Worm (Caenorhabditis elegans): ENCODE results near the gene aldo-1.
A peak's percentile ranks its signal among the peaks of the same experiment; 100 is the strongest.

aldo-1 gene

ce11 chrIII:13555234-13555633, 9.5 kb downstream of the aldo-1 start, which contains the start of gene scav-2:
TSS of gene scav-2 (minus strand) at chrIII:13555334.
- TF ChIP-seq rnt-1 (tag; optimal IDR thresholded peaks at IDR 0.05) (no peak), egl-13 (tag; optimal IDR thresholded peaks at IDR 0.05) (no peak), jun-1 (tag; optimal IDR thresholded peaks at IDR 0.05) (no peak), sup-37 (GFP tag; optimal IDR thresholded peaks at IDR 0.05) (no peak), egl-27 (tag; optimal IDR thresholded peaks at IDR 0.05) (no peak), ceh-82 (tag; optimal IDR thresholded peaks at IDR 0.05) (no peak), vab-15 (tag; optimal IDR thresholded peaks at IDR 0.05) (no peak), nhr-71 (tag; optimal IDR thresholded peaks at IDR 0.05) (no peak), Y116A8C.19 (tag; optimal IDR thresholded peaks at IDR 0.05; ENCODE audit: borderline replicate concordance) (no peak), ztf-11 (tag; optimal IDR thresholded peaks at IDR 0.05) (no peak), aly-2 (tag; optimal IDR thresholded peaks at IDR 0.05) (no peak)

- peak; percentile 21 for TF ChIP-seq snu-23 (GFP tag; optimal IDR thresholded peaks at IDR 0.05)
- no peak for TF ChIP-seq pag-3 (tag; optimal IDR thresholded peaks at IDR 0.05; ENCODE audit: borderline replicate concordance, insufficient read depth)
Measured at ce11 chrIII:13549960-13550359, 14.8 kb downstream of the aldo-1 start.

- TF ChIP-seq nhr-85 (tag) (peak; percentile 75), fos-1 (tag; optimal IDR thresholded peaks at IDR 0.05) (no peak), efl-1 (optimal IDR thresholded peaks at IDR 0.05) (peak; percentile 40 to 41), efl-1 (GFP tag; optimal IDR thresholded peaks at IDR 0.05 in 1 of 2) (peak; percentile 4 to 43), unc-130 (tag; optimal IDR thresholded peaks at IDR 0.05) (peak; percentile 33), mab-9 (GFP tag; IDR thresholded peaks at IDR 0.05) (no peak), nhr-11 (tag; optimal IDR thresholded peaks at IDR 0.05) (no peak), hpl-2 (GFP tag; optimal IDR thresholded peaks at IDR 0.05) (no peak), lin-15B (tag; optimal IDR thresholded peaks at IDR 0.05) (no peak), nhr-84 (tag; optimal IDR thresholded peaks at IDR 0.05) (no peak), pag-3 (tag; optimal IDR thresholded peaks at IDR 0.05; ENCODE audit: borderline replicate concordance, insufficient read depth) (no peak), pqm-1 (tag; optimal IDR thresholded peaks at IDR 0.05) (no peak), efl-3 (GFP tag; optimal IDR thresholded peaks at IDR 0.05) (no peak), mdl-1 (tag; optimal IDR thresholded peaks at IDR 0.05) (peak in 1 of 2 experiments; percentile 73), xbp-1 (tag; optimal IDR thresholded peaks at IDR 0.05) (peak; percentile 25), nhr-47 (tag; optimal IDR thresholded peaks at IDR 0.05) (peak; percentile 63), alr-1 (tag; optimal IDR thresholded peaks at IDR 0.05; ENCODE audit: borderline replicate concordance) (no peak), tbx-2 (tag; optimal IDR thresholded peaks at IDR 0.05) (peak; percentile 60), snpc-4 (tag; optimal IDR thresholded peaks at IDR 0.05) (no peak), lsy-2 (tag; optimal IDR thresholded peaks at IDR 0.05) (peak; percentile 44 to 52), fkh-4 (tag; optimal IDR thresholded peaks at IDR 0.05; ENCODE audit: borderline replicate concordance) (no peak), lin-13 (GFP tag; optimal IDR thresholded peaks at IDR 0.05) (peak; percentile 2), grh-1 (GFP tag; IDR thresholded peaks at IDR 0.05) (no peak), nhr-71 (tag; optimal IDR thresholded peaks at IDR 0.05) (peak; percentile 86), sptf-1 (tag; optimal IDR thresholded peaks at IDR 0.05) (no peak), isw-1 (GFP tag; IDR thresholded peaks at IDR 0.05) (no peak), rnt-1 (tag; optimal IDR thresholded peaks at IDR 0.05) (no peak), sox-4 (tag; optimal IDR thresholded peaks at IDR 0.05) (no peak), ceh-8 (GFP tag; optimal IDR thresholded peaks at IDR 0.05) (peak; percentile 10), mep-1 (tag; optimal IDR thresholded peaks at IDR 0.05) (peak; percentile 73), aha-1 (tag; optimal IDR thresholded peaks at IDR 0.05) (no peak), lin-39 (tag; optimal IDR thresholded peaks at IDR 0.05) (no peak), zag-1 (tag; optimal IDR thresholded peaks at IDR 0.05) (no peak), C16A3.4 (tag; optimal IDR thresholded peaks at IDR 0.05) (no peak), fkh-8 (tag; optimal IDR thresholded peaks at IDR 0.05) (peak; percentile 73), nhr-12 (tag; optimal IDR thresholded peaks at IDR 0.05) (no peak), nhr-19 (GFP tag; conservative IDR thresholded peaks at IDR 0.05) (peak; percentile 83), sup-37 (GFP tag; optimal IDR thresholded peaks at IDR 0.05) (no peak), nhr-90 (tag; optimal IDR thresholded peaks at IDR 0.05; ENCODE audit: poor library complexity) (peak; percentile 71), mef-2 (tag; optimal IDR thresholded peaks at IDR 0.05) (no peak), snu-23 (GFP tag; optimal IDR thresholded peaks at IDR 0.05) (peak; percentile 78), nhr-77 (tag; optimal IDR thresholded peaks at IDR 0.05) (no peak)
Measured at ce11 chrIII:13548982-13549381, 15.8 kb downstream of the aldo-1 start, which contains the start of gene mmad-1. TSS of gene mmad-1 (minus strand) at chrIII:13549005.
